Worm (Caenorhabditis elegans): Measurements from ENCODE around the gene C32C4.3.

The C32C4.3 gene

DNA sequence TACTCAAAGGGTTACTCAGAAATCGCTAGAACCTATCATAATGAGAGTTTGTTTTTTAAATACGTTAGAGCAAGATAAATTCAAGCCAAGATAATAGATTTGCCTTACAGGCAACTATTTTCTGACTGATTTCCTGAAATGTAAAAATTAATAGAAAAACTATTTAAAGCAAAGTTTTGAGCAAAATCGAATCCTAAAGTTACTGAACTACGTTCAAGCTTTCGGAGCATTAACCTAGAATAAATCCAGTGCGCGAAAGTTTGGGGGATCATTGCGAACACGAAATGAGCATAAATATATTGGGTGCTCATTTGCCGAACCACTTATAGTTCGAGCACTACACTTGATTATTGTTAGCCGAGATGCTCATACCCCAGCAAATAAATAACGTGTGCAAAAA lies 24.7 kb upstream of the C32C4.3 start, which contains the start of gene ceh-22:
TSS of gene ceh-22 (plus strand) at position 301 of the 400 bp plus-strand sequence.
- TF ChIP-seq dao-5 (tag; optimal IDR thresholded peaks at IDR 0.05): no peak

DNA sequence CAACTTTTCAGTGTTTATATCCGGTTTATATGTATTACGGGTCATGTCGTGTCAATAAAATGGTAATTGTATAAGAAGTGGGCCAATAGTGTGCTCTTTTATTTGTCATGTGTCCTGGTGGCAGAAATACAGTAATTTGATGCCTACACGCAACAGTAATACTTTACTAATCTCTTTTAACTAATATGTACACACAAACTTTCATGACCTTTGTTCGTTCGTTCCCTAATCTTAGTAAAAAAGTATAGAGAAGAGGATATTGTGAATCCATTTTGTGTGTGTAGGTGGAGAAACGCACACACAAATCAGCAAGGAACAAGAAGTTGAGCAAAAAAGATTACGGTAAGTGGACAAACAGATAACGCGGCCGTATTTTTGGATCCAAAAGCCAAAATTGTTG lies 23.9 kb upstream of the C32C4.3 start:
- TF ChIP-seq dao-5 (tag; optimal IDR thresholded peaks at IDR 0.05) (no peak), W03F9.2 (tag; optimal IDR thresholded peaks at IDR 0.05) (no peak), him-1 (tag; optimal IDR thresholded peaks at IDR 0.05) (no peak)

DNA sequence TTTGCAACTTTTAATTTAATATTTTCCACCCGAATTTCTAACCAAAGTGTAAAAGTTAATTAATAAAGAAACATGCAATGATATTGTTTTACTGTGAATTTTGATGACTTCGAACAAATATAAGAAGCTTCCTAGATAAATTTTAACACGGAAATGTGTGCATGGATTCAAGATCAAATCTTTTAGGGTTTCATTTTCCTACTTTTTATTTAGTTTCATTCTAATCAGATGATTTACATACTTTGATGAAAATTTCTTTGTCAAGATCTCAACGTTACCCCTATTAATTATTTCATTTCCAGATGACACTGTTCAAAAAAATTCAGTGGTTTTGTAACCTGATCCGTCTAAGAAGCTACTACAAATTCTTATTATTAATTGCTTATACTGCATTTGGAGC lies 20.3 kb upstream of the C32C4.3 start, which contains the start of gene twk-12:
TSS of gene twk-12 (plus strand) at position 301 of the 400 bp plus-strand sequence.
- TF ChIP-seq him-1 (tag; optimal IDR thresholded peaks at IDR 0.05) (no peak), W03F9.2 (tag; optimal IDR thresholded peaks at IDR 0.05) (no peak), dao-5 (tag; optimal IDR thresholded peaks at IDR 0.05) (no peak)

DNA sequence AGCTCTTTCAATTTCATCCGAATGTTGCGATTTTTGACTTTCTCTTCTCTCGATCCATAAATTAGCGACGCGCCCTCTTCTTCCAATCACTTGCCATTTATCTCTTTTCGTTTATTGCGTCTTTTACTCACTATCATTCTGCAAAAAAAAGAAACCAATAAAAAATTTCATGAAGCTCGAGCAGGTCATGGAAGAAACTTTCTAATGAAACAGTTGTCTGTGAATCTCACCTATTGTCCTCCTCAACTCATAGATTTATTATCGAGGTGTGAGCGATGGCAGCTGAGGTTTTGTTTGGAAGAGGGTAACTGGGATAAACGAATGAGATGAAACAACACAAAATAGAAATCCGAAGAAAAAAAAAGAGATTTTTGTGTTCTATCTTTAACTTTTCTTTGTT lies 17.3 kb upstream of the C32C4.3 start:
- no peak for TF ChIP-seq W03F9.2 (tag; optimal IDR thresholded peaks at IDR 0.05)
- no peak for TF ChIP-seq him-1 (tag; optimal IDR thresholded peaks at IDR 0.05)
- TF ChIP-seq dao-5 (tag; optimal IDR thresholded peaks at IDR 0.05): no peak

DNA sequence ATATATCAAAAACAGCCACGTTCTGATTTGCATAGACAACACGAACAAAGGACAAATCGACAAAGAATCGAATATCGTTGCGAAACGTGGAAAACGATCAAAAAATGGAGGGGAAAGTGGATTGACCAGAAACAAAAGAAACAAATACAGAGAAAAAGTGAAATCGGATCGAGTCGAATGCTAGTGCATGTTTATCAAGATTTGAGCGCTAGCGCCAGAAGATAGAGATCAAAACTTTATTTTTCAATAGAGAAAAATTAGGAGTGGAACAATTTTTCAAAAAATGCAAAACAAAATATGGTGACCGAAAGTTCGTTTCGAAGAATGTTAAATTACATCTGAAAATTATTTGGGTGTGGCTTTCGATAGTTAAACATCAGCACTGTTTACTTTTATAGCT lies 15.1 kb upstream of the C32C4.3 start:
- no peak for TF ChIP-seq dao-5 (tag; optimal IDR thresholded peaks at IDR 0.05)

DNA sequence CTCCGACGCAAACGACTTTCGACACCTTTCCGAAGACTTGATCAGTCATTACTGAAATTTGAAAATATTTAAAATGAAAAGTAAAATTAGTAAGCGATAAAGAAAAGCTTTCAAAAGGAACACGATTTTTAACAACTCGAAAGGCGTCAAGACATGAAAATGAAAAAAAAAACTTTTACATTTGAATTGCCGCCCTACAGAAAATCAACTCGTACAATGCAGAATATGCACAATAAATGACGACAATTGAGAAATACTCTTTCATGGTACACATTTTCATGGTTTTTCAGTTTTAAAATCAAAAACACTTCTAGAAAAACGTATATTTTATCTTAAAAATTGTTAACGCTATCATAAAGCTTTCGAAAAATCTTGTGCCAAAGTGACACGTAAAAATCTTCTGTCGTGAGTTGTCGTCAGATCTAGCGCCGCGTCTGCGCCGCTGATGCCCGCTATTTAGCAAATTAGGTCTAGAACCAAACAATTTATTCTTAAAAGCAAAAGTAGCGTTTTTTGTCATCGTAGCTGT lies 14.5 kb upstream of the C32C4.3 start, which contains the start of gene sqv-4:
TSS of gene sqv-4 (minus strand) at position 51 of the 529 bp plus-strand sequence.
- TF ChIP-seq W03F9.2 (tag; optimal IDR thresholded peaks at IDR 0.05) (peak; percentile 32), dao-5 (tag; optimal IDR thresholded peaks at IDR 0.05) (no peak), him-1 (tag; optimal IDR thresholded peaks at IDR 0.05) (no peak)

DNA sequence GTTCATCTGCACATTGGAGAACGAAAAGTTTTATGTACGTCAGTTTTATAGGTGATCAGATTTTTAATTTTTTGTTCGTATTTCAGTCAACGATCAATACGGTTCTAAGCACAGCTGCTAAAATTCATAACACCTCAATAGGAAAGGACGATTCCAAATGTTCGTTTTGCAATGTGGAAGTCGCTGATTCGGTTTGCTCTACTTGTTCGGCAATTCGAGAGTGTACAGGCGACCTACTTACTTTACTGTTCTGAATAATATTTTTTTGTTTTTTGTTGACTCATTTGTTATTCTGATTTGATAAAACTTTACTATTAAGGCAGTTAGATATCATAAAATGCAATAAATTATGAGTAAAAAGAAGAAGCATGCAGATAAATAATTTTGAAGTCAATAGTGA lies 12.4 kb upstream of the C32C4.3 start:
- TF ChIP-seq W03F9.2 (tag; optimal IDR thresholded peaks at IDR 0.05): no peak
- TF ChIP-seq dao-5 (tag; optimal IDR thresholded peaks at IDR 0.05): no peak
- no peak for TF ChIP-seq him-1 (tag; optimal IDR thresholded peaks at IDR 0.05)

DNA sequence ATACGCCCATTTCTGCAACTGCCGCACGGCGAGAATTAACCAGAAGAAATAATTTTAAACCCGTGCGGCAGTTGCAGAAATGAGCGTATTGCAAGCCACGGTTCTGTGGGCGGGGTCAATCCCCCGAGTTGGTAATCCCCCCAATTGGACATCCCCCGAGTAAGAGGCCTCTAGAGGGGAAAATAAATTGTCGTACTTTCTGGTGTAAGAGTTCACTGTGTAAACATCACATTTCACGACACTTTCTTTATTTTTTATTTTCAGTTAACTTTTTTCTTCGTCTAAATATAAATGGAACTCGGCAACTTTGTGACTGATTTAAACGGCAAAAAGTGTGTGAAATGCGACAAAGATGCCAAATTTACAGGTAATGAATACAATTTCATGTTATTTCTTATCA lies 11.0 kb upstream of the C32C4.3 start, which contains the start of gene tut-2:
TSS of gene tut-2 (plus strand) at position 277 of the 400 bp plus-strand sequence.
- no peak for TF ChIP-seq him-1 (tag; optimal IDR thresholded peaks at IDR 0.05)

DNA sequence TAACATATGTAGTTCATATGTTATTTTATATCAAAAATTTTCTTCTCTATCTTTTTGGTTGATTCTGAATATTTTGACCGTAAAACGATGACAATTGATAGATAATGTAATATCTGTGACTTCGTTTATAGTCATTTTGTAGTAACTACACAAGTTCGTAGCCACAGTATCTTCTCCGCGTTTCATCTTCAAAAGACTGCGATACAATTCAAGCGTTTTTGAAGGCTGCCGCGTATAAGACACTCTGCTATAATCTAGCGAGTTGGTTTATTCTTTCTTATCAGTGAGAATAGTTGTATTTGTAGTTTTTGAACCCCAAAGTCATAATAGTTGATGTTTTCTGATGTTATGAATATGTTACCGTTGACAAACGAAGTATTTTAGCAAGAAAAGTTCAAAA lies 10.0 kb upstream of the C32C4.3 start, which contains the start of gene ugt-34:
TSS of gene ugt-34 (minus strand) at position 21 of the 400 bp plus-strand sequence.
- no peak for TF ChIP-seq dao-5 (tag; optimal IDR thresholded peaks at IDR 0.05)
- no peak for TF ChIP-seq W03F9.2 (tag; optimal IDR thresholded peaks at IDR 0.05)
- no peak for TF ChIP-seq him-1 (tag; optimal IDR thresholded peaks at IDR 0.05)

DNA sequence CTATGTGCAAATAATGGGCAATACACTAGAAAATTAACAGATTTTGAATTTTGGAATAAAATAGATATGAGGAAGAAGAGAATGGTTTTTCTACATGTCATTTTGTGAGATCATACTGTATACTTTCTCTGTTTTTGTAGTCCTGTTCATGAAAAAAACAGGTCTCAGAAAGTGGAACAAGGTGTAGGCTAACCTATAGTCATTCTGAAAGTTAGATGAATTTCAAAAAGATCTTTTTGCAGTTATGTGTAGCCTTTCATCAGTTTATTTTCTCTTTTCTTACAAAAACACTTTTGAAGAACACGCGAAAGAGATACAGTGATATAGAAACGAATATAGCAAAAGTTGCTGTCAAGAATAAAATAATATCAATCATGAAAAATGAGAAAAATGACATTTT lies 7.2 kb upstream of the C32C4.3 start, which contains the start of gene ugt-35:
TSS of gene ugt-35 (minus strand) at position 101 of the 400 bp plus-strand sequence.
- no peak for TF ChIP-seq dao-5 (tag; optimal IDR thresholded peaks at IDR 0.05)

DNA sequence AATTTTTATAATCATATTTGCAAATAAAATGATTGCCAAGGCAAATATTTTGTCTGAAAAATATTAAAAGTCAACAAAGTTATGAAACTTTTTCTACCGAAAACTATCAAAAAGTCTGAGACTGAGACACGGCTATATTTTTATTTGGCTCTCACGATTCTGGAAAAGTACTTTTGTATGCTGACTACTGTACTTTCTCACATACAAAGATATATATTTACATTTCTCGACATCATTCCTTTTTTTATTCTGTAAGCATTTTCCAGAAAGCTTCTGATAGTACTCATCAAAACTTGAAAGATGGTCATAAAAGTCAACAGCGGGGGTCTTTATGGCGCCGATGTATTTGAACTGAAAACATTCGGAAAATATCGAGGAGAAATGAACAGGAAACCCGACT lies 1.2 kb upstream of the C32C4.3 start, which contains the start of gene aqp-6:
TSS of gene aqp-6 (plus strand) at position 301 of the 400 bp plus-strand sequence.
- TF ChIP-seq dao-5 (tag; optimal IDR thresholded peaks at IDR 0.05) (no peak), W03F9.2 (tag; optimal IDR thresholded peaks at IDR 0.05) (no peak), him-1 (tag; optimal IDR thresholded peaks at IDR 0.05) (no peak)

DNA sequence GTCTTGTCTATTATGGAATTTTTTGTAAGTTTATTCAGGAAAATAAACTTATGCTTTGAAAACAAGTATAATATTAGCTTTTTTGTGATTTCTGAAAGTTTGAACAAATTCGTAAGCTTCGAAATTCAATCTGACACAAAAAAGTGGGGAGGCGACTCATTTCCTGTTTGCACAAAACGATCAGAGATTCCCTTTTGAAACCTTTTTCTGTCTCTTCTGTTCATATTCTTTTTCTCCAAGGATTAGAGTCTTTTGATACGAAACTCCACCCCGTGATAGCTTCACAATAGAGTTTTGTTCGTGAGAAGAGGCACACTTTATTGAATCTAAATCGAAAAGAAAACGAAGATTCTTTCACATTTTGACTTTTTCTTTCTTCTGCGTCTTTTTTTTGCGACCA lies 6.0 kb downstream of the C32C4.3 start:
- TF ChIP-seq dao-5 (tag; optimal IDR thresholded peaks at IDR 0.05): no peak
- TF ChIP-seq him-1 (tag; optimal IDR thresholded peaks at IDR 0.05): no peak
- no peak for TF ChIP-seq W03F9.2 (tag; optimal IDR thresholded peaks at IDR 0.05)

DNA sequence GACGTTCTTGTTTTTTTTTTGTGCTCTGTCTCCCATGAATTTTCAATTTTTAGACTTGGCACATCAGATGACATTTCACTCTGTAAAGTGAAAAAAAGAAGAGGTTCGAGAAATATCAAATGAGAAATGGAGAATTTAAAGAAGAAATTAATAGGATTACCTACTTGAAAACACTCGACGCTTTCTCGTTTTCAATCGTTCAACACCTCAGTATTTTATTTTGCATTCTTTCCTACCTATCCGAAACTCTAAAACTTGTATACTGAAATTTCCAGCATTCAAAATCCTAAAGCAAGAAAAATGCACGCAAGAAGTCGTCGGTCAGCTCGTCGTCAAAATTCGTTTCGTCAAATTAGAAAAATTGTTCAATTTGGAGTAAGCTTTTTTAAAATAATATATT lies 11.2 kb downstream of the C32C4.3 start, which contains the start of gene kvs-2:
TSS of gene kvs-2 (plus strand) at position 301 of the 400 bp plus-strand sequence.
- TF ChIP-seq W03F9.2 (tag; optimal IDR thresholded peaks at IDR 0.05) (no peak), him-1 (tag; optimal IDR thresholded peaks at IDR 0.05) (no peak), dao-5 (tag; optimal IDR thresholded peaks at IDR 0.05) (no peak)

DNA sequence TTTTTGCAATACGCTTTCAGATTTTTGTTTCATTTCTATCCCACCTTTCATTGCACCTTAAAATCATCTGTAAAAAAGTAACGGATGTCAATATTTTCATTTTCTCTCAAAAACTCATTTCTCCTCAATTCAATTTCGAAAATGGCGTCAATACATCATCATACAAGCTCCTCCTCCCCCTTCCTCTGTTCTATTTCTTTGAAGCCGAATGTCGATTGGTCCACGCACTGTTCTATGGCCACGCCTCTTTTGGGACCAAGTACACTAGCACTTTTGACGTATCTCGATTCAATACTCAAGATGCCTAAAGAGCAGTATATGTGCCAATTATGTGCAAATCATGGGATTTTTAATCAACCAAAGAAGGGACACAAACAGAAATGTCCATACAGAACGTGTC lies 14.2 kb downstream of the C32C4.3 start, which contains the start of gene mab-23:
TSS of gene mab-23 (plus strand) at position 301 of the 400 bp plus-strand sequence.
- TF ChIP-seq dao-5 (tag; optimal IDR thresholded peaks at IDR 0.05) (no peak), him-1 (tag; optimal IDR thresholded peaks at IDR 0.05) (no peak), W03F9.2 (tag; optimal IDR thresholded peaks at IDR 0.05) (no peak)

DNA sequence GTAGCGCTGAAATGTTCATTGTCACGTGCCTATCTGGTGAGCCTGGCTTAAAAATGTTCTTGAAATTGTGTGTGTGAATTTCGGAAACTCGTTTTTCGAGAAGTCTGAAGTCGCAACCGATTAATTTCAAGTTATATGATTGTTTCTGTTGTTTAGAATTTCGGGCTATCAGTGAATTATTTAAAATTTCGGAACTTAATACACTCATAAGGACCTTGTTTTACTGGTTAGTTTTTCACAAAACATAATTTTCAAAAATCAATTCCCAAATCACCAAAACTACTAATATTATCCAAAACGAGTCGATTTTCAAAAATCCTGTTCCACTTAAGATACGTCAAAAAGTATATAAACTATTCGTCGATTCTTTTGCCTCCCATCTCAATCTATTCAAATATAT lies 16.4 kb downstream of the C32C4.3 start:
- TF ChIP-seq dao-5 (tag; optimal IDR thresholded peaks at IDR 0.05) (no peak), him-1 (tag; optimal IDR thresholded peaks at IDR 0.05) (no peak)
